Worm (Caenorhabditis elegans) whole organism, midembryonic: ENCODE measurements around the gene frpr-15.

Experiments
- T22C8.4 ChIP-seq: fragments of 200-800 bp; sonication (Bioruptor generic); IDR thresholded peaks from 2 replicates; pipeline ENCODE4 v1.3.6; 2022; ENCODE audit warnings: missing genetic modification characterization, missing compliant biosample characterization
- cog-1 ChIP-seq: sonication (generic microtip); optimal IDR thresholded peaks from 2 replicates; lab custom pipeline; 2016; ENCODE audit warnings: missing genetic modification characterization, missing compliant biosample characterization
- flt-1 ChIP-seq: fragments of 200-800 bp; sonication (Bioruptor generic); IDR thresholded peaks from 2 replicates; pipeline ENCODE4 v1.3.6; 2022; ENCODE audit warnings: missing genetic modification characterization, missing compliant biosample characterization
- klf-2 ChIP-seq: fragments of 200-800 bp; sonication (Bioruptor generic); conservative IDR thresholded peaks from 2 replicates; pipeline ENCODE4 v1.3.6; 2022; ENCODE audit warnings: missing genetic modification reagents, missing genetic modification characterization, missing compliant biosample characterization
- med-1 ChIP-seq: sonication (generic microtip); optimal IDR thresholded peaks from 2 replicates; lab custom pipeline; 2017; ENCODE audit warnings: missing genetic modification characterization, mild to moderate bottlenecking, missing compliant biosample characterization, antibody characterized with exemption, missing genetic modification reagents; ENCODE audit not compliant: insufficient read depth
- ref-1 ChIP-seq: fragments of 200-800 bp; sonication (Bioruptor generic); conservative IDR thresholded peaks from 2 replicates; pipeline ENCODE4 v1.3.6; 2022; ENCODE audit warnings: missing genetic modification reagents, missing genetic modification characterization, missing compliant biosample characterization
- tab-1 ChIP-seq: fragments of 200-800 bp; sonication (Bioruptor generic); IDR thresholded peaks from 2 replicates; pipeline ENCODE4 v1.3.6; 2022; ENCODE audit warnings: missing genetic modification characterization, missing compliant biosample characterization
- ztf-23 ChIP-seq: fragments of 200-800 bp; sonication (Bioruptor generic); IDR thresholded peaks from 2 replicates; pipeline ENCODE4 v1.3.6; 2022; ENCODE audit warnings: missing genetic modification reagents, missing genetic modification characterization, missing compliant biosample characterization
- ztf-29 ChIP-seq: fragments of 200-800 bp; sonication (Bioruptor generic); IDR thresholded peaks from 2 replicates; pipeline ENCODE4 v1.3.6; 2022; ENCODE audit warnings: missing genetic modification reagents, missing genetic modification characterization, missing compliant biosample characterization

Gene frpr-15

ce11 chrV:12697364-12697901 is 17.5 kb downstream of the frpr-15 start, which contains the start of gene istr-1:
Gene istr-1, plus strand, starts transcription at chrV:12697858.
- TF ChIP-seq cog-1 (tag; lab: Kevin White, UChicago) (no peak), tab-1 (no peak), klf-2 (GFP tag; lab: Robert Waterston, UW) (no peak), T22C8.4 (GFP tag; lab: Robert Waterston, UW) (no peak), ztf-29 (no peak), flt-1 (no peak), ztf-23 (GFP tag; lab: Robert Waterston, UW) (no peak), ref-1 (no peak), med-1 (GFP tag; lab: Kevin White, UChicago) (no peak)

ce11 chrV:12701613-12702012 is 21.7 kb downstream of the frpr-15 start:
- no peak for TF ChIP-seq T22C8.4 (GFP tag; lab: Robert Waterston, UW)
- no peak for TF ChIP-seq med-1 (GFP tag; lab: Kevin White, UChicago)
- TF ChIP-seq flt-1: no peak
- no peak for TF ChIP-seq ref-1
- TF ChIP-seq tab-1: no peak
- no peak for TF ChIP-seq klf-2 (GFP tag; lab: Robert Waterston, UW)
- no peak for TF ChIP-seq ztf-29
- no peak for TF ChIP-seq cog-1 (tag; lab: Kevin White, UChicago)
- TF ChIP-seq ztf-23 (GFP tag; lab: Robert Waterston, UW): no peak

- no peak for TF ChIP-seq T22C8.4 (GFP tag; lab: Robert Waterston, UW)
These were observed 24.2 kb downstream of the frpr-15 start, which contains the start of gene R11D1.1 for ce11 chrV:12704077-12704476. Gene R11D1.1, plus strand, starts transcription at chrV:12704377.

ce11 chrV:12706511-12706910 is 26.6 kb downstream of the frpr-15 start:
- TF ChIP-seq T22C8.4 (GFP tag; lab: Robert Waterston, UW) (no peak), med-1 (GFP tag; lab: Kevin White, UChicago) (no peak), klf-2 (GFP tag; lab: Robert Waterston, UW) (no peak), ref-1 (no peak), tab-1 (no peak), ztf-29 (no peak)

ce11 chrV:12708305-12708704 is 28.4 kb downstream of the frpr-15 start, which contains the start of gene R11D1.2:
Gene R11D1.2, plus strand, starts transcription at chrV:12708605.
- no peak for TF ChIP-seq ztf-23 (GFP tag; lab: Robert Waterston, UW)

- TF ChIP-seq ztf-23 (GFP tag; lab: Robert Waterston, UW) (no peak), flt-1 (no peak), cog-1 (tag; lab: Kevin White, UChicago) (no peak), tab-1 (no peak), ztf-29 (no peak), med-1 (GFP tag; lab: Kevin White, UChicago) (no peak)
These were observed 32.1 kb downstream of the frpr-15 start, which contains the start of gene R11D1.3 for ce11 chrV:12711999-12712398. Gene R11D1.3, minus strand, starts transcription at chrV:12712099.

- no peak for TF ChIP-seq ref-1
- no peak for TF ChIP-seq ztf-29
- TF ChIP-seq ztf-23 (GFP tag; lab: Robert Waterston, UW): no peak
- TF ChIP-seq flt-1: no peak
- no peak for TF ChIP-seq tab-1
These were observed 34.2 kb downstream of the frpr-15 start, which contains the start of gene R11D1.4 for ce11 chrV:12714120-12714519. Gene R11D1.4, minus strand, starts transcription at chrV:12714220.

- TF ChIP-seq klf-2 (GFP tag; lab: Robert Waterston, UW) (no peak), med-1 (GFP tag; lab: Kevin White, UChicago) (no peak), flt-1 (no peak), ref-1 (no peak), ztf-23 (GFP tag; lab: Robert Waterston, UW) (no peak), cog-1 (tag; lab: Kevin White, UChicago) (no peak), tab-1 (no peak), ztf-29 (no peak), T22C8.4 (GFP tag; lab: Robert Waterston, UW) (no peak)
These were observed 36.5 kb downstream of the frpr-15 start, which contains the start of gene str-178 for ce11 chrV:12716447-12716846. Gene str-178, minus strand, starts transcription at chrV:12716547.

ce11 chrV:12718622-12719021 is 38.7 kb downstream of the frpr-15 start, which contains the start of gene str-181:
Gene str-181, minus strand, starts transcription at chrV:12718722.
- TF ChIP-seq klf-2 (GFP tag; lab: Robert Waterston, UW) (no peak), tab-1 (no peak), flt-1 (no peak), cog-1 (tag; lab: Kevin White, UChicago) (no peak), med-1 (GFP tag; lab: Kevin White, UChicago) (no peak), T22C8.4 (GFP tag; lab: Robert Waterston, UW) (no peak), ztf-29 (no peak), ztf-23 (GFP tag; lab: Robert Waterston, UW) (no peak), ref-1 (no peak)

ce11 chrV:12719713-12720112 is 39.8 kb downstream of the frpr-15 start, which contains the start of gene R11D1.7:
Gene R11D1.7, plus strand, starts transcription at chrV:12720013.
- no peak for TF ChIP-seq cog-1 (tag; lab: Kevin White, UChicago)
- no peak for TF ChIP-seq med-1 (GFP tag; lab: Kevin White, UChicago)
- TF ChIP-seq tab-1: no peak
- no peak for TF ChIP-seq T22C8.4 (GFP tag; lab: Robert Waterston, UW)
- TF ChIP-seq ztf-29: no peak
- no peak for TF ChIP-seq ztf-23 (GFP tag; lab: Robert Waterston, UW)
- TF ChIP-seq ref-1: no peak
- TF ChIP-seq klf-2 (GFP tag; lab: Robert Waterston, UW): no peak
- TF ChIP-seq flt-1: no peak

- TF ChIP-seq tab-1 (no peak), flt-1 (no peak), cog-1 (tag; lab: Kevin White, UChicago) (no peak), ztf-23 (GFP tag; lab: Robert Waterston, UW) (no peak)
These were observed 46.0 kb downstream of the frpr-15 start, which contains the start of gene R11D1.12 for ce11 chrV:12725893-12726292. Gene R11D1.12, minus strand, starts transcription at chrV:12725993.
